Fruit fly (Drosophila melanogaster): ENCODE measurements around the gene CG2116.

The CG2116 gene

dm6 chrX:8114476-8115342 lies 14.9 kb upstream of the CG2116 start (continued):
- no peak for TF ChIP-seq cas (GFP tag; IDR thresholded peaks at IDR 0.05)
- TF ChIP-seq slou (GFP tag; optimal IDR thresholded peaks at IDR 0.05), result no peak
- TF ChIP-seq CrebB (tag; optimal IDR thresholded peaks at IDR 0.05), result peak; percentile 38
- no peak for TF ChIP-seq CG30431 (GFP tag; optimal IDR thresholded peaks at IDR 0.05)
- no peak for TF ChIP-seq Bgb (GFP tag; IDR thresholded peaks at IDR 0.05; ENCODE audit: partially characterized antibody)
- no peak for TF ChIP-seq ken (GFP tag; IDR thresholded peaks at IDR 0.05)
- TF ChIP-seq CG12071 (GFP tag; optimal IDR thresholded peaks at IDR 0.05), result peak; percentile 55
- no peak for TF ChIP-seq dan (GFP tag; IDR thresholded peaks at IDR 0.05)
- TF ChIP-seq ara (GFP tag; IDR thresholded peaks at IDR 0.05), result peak; percentile 7; the same call in 1 of the 2 replicates
- peak; percentile 18 for TF ChIP-seq Side (GFP tag; optimal IDR thresholded peaks at IDR 0.05)
- TF ChIP-seq gfzf (GFP tag; optimal IDR thresholded peaks at IDR 0.05), result no peak
- TF ChIP-seq Chrac-16 (GFP tag; optimal IDR thresholded peaks at IDR 0.05), result peak; percentile 47
- no peak for TF ChIP-seq CG10565 (GFP tag; optimal IDR thresholded peaks at IDR 0.05)
- TF ChIP-seq CG7556 (GFP tag; optimal IDR thresholded peaks at IDR 0.05), result peak; percentile 74
- peak; percentile 42 for TF ChIP-seq CG10654 (GFP tag; optimal IDR thresholded peaks at IDR 0.05)
- TF ChIP-seq CG6654 (GFP tag; optimal IDR thresholded peaks at IDR 0.05), result peak; percentile 18
- TF ChIP-seq CG12104 (GFP tag; optimal IDR thresholded peaks at IDR 0.05), result peak; percentile 42
- no peak for TF ChIP-seq CTCF (GFP tag; optimal IDR thresholded peaks at IDR 0.05)
- no peak for TF ChIP-seq gt (GFP tag; IDR thresholded peaks at IDR 0.05)
- TF ChIP-seq Dek (tag; optimal IDR thresholded peaks at IDR 0.05), result peak; percentile 61
- peak; percentile 65 for TF ChIP-seq ftz-f1 (GFP tag; optimal IDR thresholded peaks at IDR 0.05)
- no peak for TF ChIP-seq CG3407 (GFP tag; optimal IDR thresholded peaks at IDR 0.05)
- no peak for TF ChIP-seq wdn (GFP tag; IDR thresholded peaks at IDR 0.05)
- TF ChIP-seq nom (GFP tag; optimal IDR thresholded peaks at IDR 0.05), result no peak
- peak; percentile 57 for TF ChIP-seq CG17568 (GFP tag; optimal IDR thresholded peaks at IDR 0.05)
- peak; percentile 11 for TF ChIP-seq scrt (GFP tag; optimal IDR thresholded peaks at IDR 0.05)
- TF ChIP-seq CG12219 (GFP tag; optimal IDR thresholded peaks at IDR 0.05), result peak; percentile 53
- TF ChIP-seq CG43689 (GFP tag; IDR thresholded peaks at IDR 0.05), result no peak
- TF ChIP-seq Ets65A (GFP tag), result peak; percentile 88
- TF ChIP-seq unc-4 (GFP tag; IDR thresholded peaks at IDR 0.05; ENCODE audit: partially characterized antibody), result no peak
- peak; percentile 38 for TF ChIP-seq CG12659 (GFP tag; optimal IDR thresholded peaks at IDR 0.05)
- peak in 1 of 2 experiments; percentile 16 for TF ChIP-seq crp (GFP tag; optimal IDR thresholded peaks at IDR 0.05)
- peak; percentile 43 for TF ChIP-seq CG8388 (GFP tag; optimal IDR thresholded peaks at IDR 0.05)
- TF ChIP-seq CG14667 (GFP tag; IDR thresholded peaks at IDR 0.05), result no peak
- peak; percentile 59 for TF ChIP-seq CG10209 (GFP tag; optimal IDR thresholded peaks at IDR 0.05)
- TF ChIP-seq CG42726 (GFP tag; IDR thresholded peaks at IDR 0.05; ENCODE audit: partially characterized antibody), result no peak
- TF ChIP-seq CG31441 (GFP tag; IDR thresholded peaks at IDR 0.05), result peak; percentile 62
- peak; percentile 63 for TF ChIP-seq Hand (GFP tag; optimal IDR thresholded peaks at IDR 0.05)
- no peak for TF ChIP-seq CG11456 (GFP tag; IDR thresholded peaks at IDR 0.05)
- TF ChIP-seq Six4 (GFP tag; optimal IDR thresholded peaks at IDR 0.05), result no peak
- TF ChIP-seq CG7357 (GFP tag; IDR thresholded peaks at IDR 0.05), result no peak
- peak; percentile 71 for TF ChIP-seq Hsf (GFP tag; optimal IDR thresholded peaks at IDR 0.05)
- TF ChIP-seq E2f1 (GFP tag; IDR thresholded peaks at IDR 0.05), result 0 out of 2 replicates have a peak, but pooled peaks have one; percentile 38
- no peak for TF ChIP-seq CG7963 (GFP tag; IDR thresholded peaks at IDR 0.05; ENCODE audit: partially characterized antibody)
- TF ChIP-seq Med (GFP tag), result peak; percentile 86
- TF ChIP-seq Dfd (GFP tag; optimal IDR thresholded peaks at IDR 0.05), result no peak
- TF ChIP-seq Nf-YA (GFP tag; IDR thresholded peaks at IDR 0.05), result no peak
- TF ChIP-seq CG3995 (GFP tag; optimal IDR thresholded peaks at IDR 0.05), result no peak
- peak; percentile 47; the same call in 1 of the 2 replicates for TF ChIP-seq Poxn (GFP tag; IDR thresholded peaks at IDR 0.05)
- peak; percentile 61 for TF ChIP-seq CG14441 (GFP tag; IDR thresholded peaks at IDR 0.05)
